Worm (Caenorhabditis elegans): ENCODE measurements around the gene AC3.5.

AC3.5 gene

DNA sequence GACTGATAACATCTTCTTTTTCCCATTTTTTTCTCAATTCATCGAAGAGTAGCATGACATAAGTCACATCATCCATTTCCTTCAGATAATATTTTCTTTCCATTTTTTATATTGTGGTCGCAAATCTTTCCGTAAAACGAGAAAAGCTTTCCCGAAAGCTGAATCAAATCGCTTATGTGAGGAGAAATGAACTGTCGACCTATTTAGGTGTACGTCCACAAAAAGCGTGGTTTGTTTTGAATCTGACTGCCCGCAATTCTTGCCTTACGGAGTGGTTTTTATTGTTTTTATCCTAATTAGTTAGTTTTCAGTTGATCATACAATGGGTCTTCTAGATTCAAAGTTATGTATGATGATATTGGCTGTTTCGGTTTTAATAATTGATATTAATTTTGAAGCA lies 30.1 kb upstream of the AC3.5 start, which contains the start of gene ttll-15:
Gene ttll-15 (plus strand): TSS at position 301 of the 400 bp plus-strand sequence.
- TF ChIP-seq mab-9 (GFP tag; IDR thresholded peaks at IDR 0.05) (no peak), blmp-1 (tag; optimal IDR thresholded peaks at IDR 0.05) (peak; percentile 49)

DNA sequence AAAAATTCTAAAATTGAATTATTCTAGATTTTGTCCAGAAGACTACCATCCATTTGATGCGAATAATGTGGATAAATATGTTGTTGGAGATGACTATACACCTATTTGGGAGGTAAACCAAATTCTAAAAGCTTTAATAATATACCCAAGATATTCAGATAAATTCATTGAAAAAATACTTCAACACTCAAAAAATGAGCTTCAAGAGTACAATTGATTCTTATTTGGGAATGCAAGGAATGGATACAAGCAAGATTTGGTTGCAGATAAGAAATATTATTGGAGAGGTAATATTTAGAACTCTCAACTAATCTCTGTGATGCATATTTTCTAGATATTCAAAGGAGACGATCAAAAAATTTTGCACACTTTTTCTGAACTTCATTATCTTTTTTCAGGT lies 28.1 kb upstream of the AC3.5 start:
- TF ChIP-seq fkh-4 (tag; optimal IDR thresholded peaks at IDR 0.05; ENCODE audit: borderline replicate concordance) (no peak), tlp-1 (tag; optimal IDR thresholded peaks at IDR 0.05) (no peak)

- peak; percentile 22 for TF ChIP-seq egl-13 (tag; optimal IDR thresholded peaks at IDR 0.05)
- TF ChIP-seq F16B12.6 (tag; optimal IDR thresholded peaks at IDR 0.05) = peak; percentile 10
- TF ChIP-seq mef-2 (tag; optimal IDR thresholded peaks at IDR 0.05) = no peak
- TF ChIP-seq C16A3.4 (tag; optimal IDR thresholded peaks at IDR 0.05) = peak; percentile 38
- TF ChIP-seq ets-5 (GFP tag; IDR thresholded peaks at IDR 0.05) = no peak
- peak; percentile 80 to 89 (median 83) for TF ChIP-seq dpl-1 (GFP tag; optimal IDR thresholded peaks at IDR 0.05)
- no peak for TF ChIP-seq pag-3 (tag; optimal IDR thresholded peaks at IDR 0.05; ENCODE audit: borderline replicate concordance, insufficient read depth)
- peak; percentile 36 for TF ChIP-seq fkh-10 (GFP tag; optimal IDR thresholded peaks at IDR 0.05)
- peak; percentile 46 for TF ChIP-seq vab-15 (tag; optimal IDR thresholded peaks at IDR 0.05)
- no peak for TF ChIP-seq sptf-1 (tag; optimal IDR thresholded peaks at IDR 0.05)
- no peak for TF ChIP-seq nhr-12 (tag; optimal IDR thresholded peaks at IDR 0.05)
- TF ChIP-seq lir-3 (tag; optimal IDR thresholded peaks at IDR 0.05; ENCODE audit: poor library complexity) = peak; percentile 31
- peak; percentile 47 for TF ChIP-seq ceh-8 (GFP tag; optimal IDR thresholded peaks at IDR 0.05)
- TF ChIP-seq swsn-7 (tag; optimal IDR thresholded peaks at IDR 0.05) = peak; percentile 61
- peak; percentile 77 for TF ChIP-seq skn-1 (tag; optimal IDR thresholded peaks at IDR 0.05)
- peak; percentile 14 for TF ChIP-seq hpl-2 (GFP tag; optimal IDR thresholded peaks at IDR 0.05)
- no peak for TF ChIP-seq hlh-17 (GFP tag; optimal IDR thresholded peaks at IDR 0.05; ENCODE audit: borderline replicate concordance)
- TF ChIP-seq nhr-85 (tag) = peak; percentile 42
- TF ChIP-seq irx-1 (tag; optimal IDR thresholded peaks at IDR 0.05) = no peak
- peak; percentile 85 for TF ChIP-seq lin-15B (tag; optimal IDR thresholded peaks at IDR 0.05)
- TF ChIP-seq nhr-90 (tag; optimal IDR thresholded peaks at IDR 0.05; ENCODE audit: poor library complexity) = peak; percentile 60
- TF ChIP-seq isw-1 (GFP tag; IDR thresholded peaks at IDR 0.05) = peak; percentile 67
- TF ChIP-seq elt-3 (tag; optimal IDR thresholded peaks at IDR 0.05) = peak in 1 of 6 experiments; percentile 45
- no peak for TF ChIP-seq unc-98 (GFP tag; IDR thresholded peaks at IDR 0.05)
- TF ChIP-seq nhr-77 (tag; optimal IDR thresholded peaks at IDR 0.05) = peak; percentile 39
- no peak for TF ChIP-seq ceh-90 (tag; optimal IDR thresholded peaks at IDR 0.05)
- no peak for TF ChIP-seq mab-9 (GFP tag; IDR thresholded peaks at IDR 0.05)
- TF ChIP-seq tbx-2 (tag; optimal IDR thresholded peaks at IDR 0.05) = peak; percentile 71
- TF ChIP-seq elt-2 (tag; optimal IDR thresholded peaks at IDR 0.05) = peak; percentile 43
- TF ChIP-seq nhr-19 (GFP tag; conservative IDR thresholded peaks at IDR 0.05) = peak; percentile 58
- peak; percentile 52 for TF ChIP-seq lin-13 (GFP tag; optimal IDR thresholded peaks at IDR 0.05)
- TF ChIP-seq lin-14 (GFP tag; optimal IDR thresholded peaks at IDR 0.05) = peak; percentile 84
- TF ChIP-seq mdl-1 (tag; optimal IDR thresholded peaks at IDR 0.05) = peak in 1 of 2 experiments; percentile 82
- TF ChIP-seq C04F5.9 (tag; optimal IDR thresholded peaks at IDR 0.05) = no peak
- peak; percentile 6 to 77 (median 18) for TF ChIP-seq ceh-82 (tag; optimal IDR thresholded peaks at IDR 0.05)
- peak; percentile 74 for TF ChIP-seq blmp-1 (tag; optimal IDR thresholded peaks at IDR 0.05)
- TF ChIP-seq grh-1 (GFP tag; IDR thresholded peaks at IDR 0.05) = no peak
- no peak for TF ChIP-seq Y116A8C.19 (tag; optimal IDR thresholded peaks at IDR 0.05; ENCODE audit: borderline replicate concordance)
- peak; percentile 55 for TF ChIP-seq snpc-4 (tag; optimal IDR thresholded peaks at IDR 0.05)
- peak; percentile 73 for TF ChIP-seq nhr-47 (tag; optimal IDR thresholded peaks at IDR 0.05)
- TF ChIP-seq jun-1 (tag; optimal IDR thresholded peaks at IDR 0.05) = no peak
- no peak for TF ChIP-seq ama-1 (optimal IDR thresholded peaks at IDR 0.05)
- TF ChIP-seq fos-1 (tag; optimal IDR thresholded peaks at IDR 0.05) = no peak
- TF ChIP-seq efl-1 (optimal IDR thresholded peaks at IDR 0.05) = peak; percentile 72 to 84
- TF ChIP-seq efl-1 (GFP tag; optimal IDR thresholded peaks at IDR 0.05 in 1 of 2) = peak; percentile 87 to 98
- TF ChIP-seq lin-39 (tag; optimal IDR thresholded peaks at IDR 0.05) = no peak
Measured at ce11 chrV:10361830-10362397, 26.4 kb upstream of the AC3.5 start, which contains the start of gene cash-1. Gene cash-1, plus strand, starts transcription at chrV:10362261.

Measured in whole organism, L1 larva.